Worm (Caenorhabditis elegans) whole organism, young adult: ENCODE results near the gene srh-7.

ENCODE experiments used
- B0019.2 ChIP-seq: fragments of 200-800 bp; sonication (Bioruptor generic); conservative IDR thresholded peaks from 2 replicates; pipeline ENCODE4 v1.3.6; 2022; ENCODE audit warnings: missing genetic modification reagents, missing genetic modification characterization, missing compliant biosample characterization
- T07F8.4 ChIP-seq: sonication (generic microtip); optimal IDR thresholded peaks from 2 replicates; lab custom pipeline; 2016; ENCODE audit warnings: mild to moderate bottlenecking, missing genetic modification characterization, moderate library complexity, missing compliant biosample characterization
- dpl-1 ChIP-seq: fragments of 150-350 bp; optimal IDR thresholded peaks from 2 replicates; lab custom pipeline; 2014; ENCODE audit warnings: missing biosample characterization, missing genetic modification reagents, missing genetic modification characterization
- lsl-1 ChIP-seq: fragments of 200-800 bp; sonication (Bioruptor generic); optimal IDR thresholded peaks from 2 replicates; lab custom pipeline; 2018; ENCODE audit warnings: mild to moderate bottlenecking, missing genetic modification characterization, moderate library complexity, missing compliant biosample characterization
- pha-4 ChIP-seq: fragments of 150-350 bp; sonication (generic microtip); optimal IDR thresholded peaks from 2 replicates; lab custom pipeline; 2014; ENCODE audit warnings: missing biosample characterization, missing genetic modification reagents, missing genetic modification characterization
- rcor-1 ChIP-seq: fragments of 200-800 bp; sonication (Bioruptor generic); IDR thresholded peaks from 2 replicates; pipeline ENCODE4 v1.3.6; 2022; ENCODE audit warnings: missing genetic modification reagents, missing genetic modification characterization, missing compliant biosample characterization
- sdz-38 ChIP-seq: sonication (generic microtip); optimal IDR thresholded peaks from 2 replicates; lab custom pipeline; 2016; ENCODE audit warnings: missing genotype, missing genetic modification characterization, missing compliant biosample characterization
- sea-2 ChIP-seq: fragments of 200-800 bp; sonication (Bioruptor generic); IDR thresholded peaks from 2 replicates; pipeline ENCODE4 v1.3.6; 2022; ENCODE audit warnings: missing genetic modification characterization, missing compliant biosample characterization

DNA sequence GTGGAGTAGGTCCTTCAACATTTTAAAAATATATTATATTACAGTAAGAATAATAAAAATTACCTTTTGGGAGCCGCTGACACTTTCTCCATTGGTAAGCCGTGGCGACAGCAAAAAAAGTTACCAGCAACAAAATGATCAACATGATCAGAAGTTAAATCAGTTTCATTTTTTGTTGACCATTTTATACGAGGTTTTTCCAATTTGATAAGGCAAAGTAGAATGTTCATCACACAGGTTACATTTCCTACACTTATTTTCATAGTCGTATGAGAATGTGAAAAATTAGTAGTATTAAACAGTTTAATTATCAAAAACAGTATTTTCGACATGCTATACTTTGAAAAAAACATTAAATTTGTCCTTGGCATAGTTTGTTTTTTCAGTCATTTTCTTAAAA is 35.2 kb upstream of the srh-7 start, which contains the start of gene cyp-34A10:
- TF ChIP-seq B0019.2 (GFP tag; lab: Robert Waterston, UW) (no peak), dpl-1 (GFP tag; lab: Kevin White, UChicago) (no peak), rcor-1 (GFP tag; lab: Robert Waterston, UW) (no peak), pha-4 (tag; lab: Kevin White, UChicago) (no peak), sdz-38 (tag; lab: Kevin White, UChicago) (no peak), T07F8.4 (no peak), sea-2 (GFP tag; lab: Robert Waterston, UW) (no peak), lsl-1 (GFP tag; lab: Kevin White, UChicago) (no peak)
